Worm (Caenorhabditis elegans) whole organism, L3 larva: ENCODE results near the gene mrpl-53.

ENCODE experiments used
- aly-2 ChIP-seq: fragments of 150-350 bp; optimal IDR thresholded peaks from 2 replicates; lab custom pipeline; 2014; ENCODE audit warnings: missing biosample characterization, missing genetic modification characterization
- elt-2 ChIP-seq: sonication (generic microtip); optimal IDR thresholded peaks from 2 replicates; lab custom pipeline; 2016; ENCODE audit warnings: missing genetic modification reagents, mild to moderate bottlenecking, missing genetic modification characterization, missing compliant biosample characterization
- hmg-11 ChIP-seq: sonication (generic microtip); optimal IDR thresholded peaks from 2 replicates; lab custom pipeline; 2016; ENCODE audit warnings: missing genetic modification characterization, missing compliant biosample characterization
- lin-15B ChIP-seq: fragments of 150-350 bp; optimal IDR thresholded peaks from 2 replicates; lab custom pipeline; 2014; ENCODE audit warnings: missing biosample characterization, missing genetic modification characterization
- mdl-1 ChIP-seq: fragments of 150-350 bp; optimal IDR thresholded peaks from 2 replicates; lab custom pipeline; 2014; ENCODE audit warnings: missing biosample characterization, missing genetic modification characterization
- nfya-1 ChIP-seq: sonication (generic microtip); optimal IDR thresholded peaks from 2 replicates; lab custom pipeline; 2017; ENCODE audit warnings: missing genetic modification characterization, mild to moderate bottlenecking, missing compliant biosample characterization, antibody characterized with exemption, moderate library complexity; ENCODE audit not compliant: insufficient read depth
- nhr-237 ChIP-seq: fragments of 150-350 bp; optimal IDR thresholded peaks from 2 replicates; lab custom pipeline; 2014; ENCODE audit warnings: missing biosample characterization, missing genetic modification characterization
- nhr-25 ChIP-seq: sonication (generic microtip); optimal IDR thresholded peaks from 2 replicates; lab custom pipeline; 2017; ENCODE audit warnings: missing biosample characterization, missing genetic modification characterization
- nhr-28 ChIP-seq: fragments of 150-350 bp; optimal IDR thresholded peaks from 2 replicates; lab custom pipeline; 2014; ENCODE audit warnings: missing biosample characterization, missing genetic modification characterization
- nhr-76 ChIP-seq: fragments of 150-350 bp; sonication (generic microtip); optimal IDR thresholded peaks from 5 replicates; lab custom pipeline; 2014; ENCODE audit warnings: missing biosample characterization, missing genetic modification characterization
- pha-4 ChIP-seq: fragments of 150-350 bp; optimal IDR thresholded peaks from 2 replicates; lab custom pipeline; 2014; ENCODE audit warnings: missing biosample characterization, missing genetic modification reagents, missing genetic modification characterization
- unc-62 ChIP-seq: fragments of 150-350 bp; sonication (generic microtip); optimal IDR thresholded peaks from 4 replicates; lab custom pipeline; 2014; ENCODE audit warnings: missing biosample characterization, missing genetic modification reagents, missing genetic modification characterization
- ztf-11 ChIP-seq: fragments of 150-350 bp; optimal IDR thresholded peaks from 2 replicates; lab custom pipeline; 2014; ENCODE audit warnings: missing biosample characterization, missing genetic modification characterization
- ztf-4 ChIP-seq: fragments of 150-350 bp; optimal IDR thresholded peaks from 2 replicates; lab custom pipeline; 2014; ENCODE audit warnings: missing biosample characterization, missing genetic modification characterization

ce11 chrII:9621121-9621520 lies 23.7 kb downstream of the mrpl-53 start:
- TF ChIP-seq elt-2 (tag; lab: Kevin White, UChicago) (no peak), unc-62 (GFP tag; lab: Kevin White, UChicago) (peak; percentile 25), mdl-1 (tag; lab: Kevin White, UChicago) (no peak), nhr-76 (tag; lab: Kevin White, UChicago) (no peak), nfya-1 (tag; lab: Kevin White, UChicago) (peak; percentile 32), nhr-237 (no peak), nhr-28 (tag; lab: Kevin White, UChicago) (no peak), nhr-25 (tag; lab: Kevin White, UChicago) (no peak), hmg-11 (tag; lab: Kevin White, UChicago) (peak; percentile 6), aly-2 (tag; lab: Kevin White, UChicago) (no peak), ztf-11 (tag; lab: Kevin White, UChicago) (no peak), ztf-4 (tag; lab: Kevin White, UChicago) (no peak), lin-15B (tag; lab: Kevin White, UChicago) (no peak), pha-4 (peak; percentile 60)
